Worm (Caenorhabditis elegans) whole organism, L1 larva: ENCODE results near the gene mdl-1.

Experiments used
- C34B4.2 ChIP-seq: sonication (generic microtip); optimal IDR thresholded peaks from 2 replicates; lab custom pipeline; 2017; ENCODE audit warnings: mild to moderate bottlenecking, missing genetic modification characterization, missing compliant biosample characterization
- alr-1 ChIP-seq: fragments of 200-800 bp; sonication (Bioruptor generic); optimal IDR thresholded peaks from 2 replicates; lab custom pipeline; 2018; ENCODE audit warnings: borderline replicate concordance, mild to moderate bottlenecking, missing genetic modification characterization, missing compliant biosample characterization
- ceh-82 ChIP-seq, 3 experiments: fragments of 150-350 bp in 1 of 3; sonication (generic microtip) in 2 of 3; optimal IDR thresholded peaks; 2 replicates each; lab custom pipeline; 2014 to 2017; ENCODE audit warnings: missing biosample characterization in 3 of 3, missing genetic modification characterization in 3 of 3
- egl-13 ChIP-seq: sonication (generic microtip); optimal IDR thresholded peaks from 2 replicates; lab custom pipeline; 2016; ENCODE audit warnings: missing genotype, missing genetic modification reagents, missing genetic modification characterization, missing compliant biosample characterization
- lin-15B ChIP-seq: fragments of 150-350 bp; sonication (generic microtip); optimal IDR thresholded peaks from 3 replicates; lab custom pipeline; 2014; ENCODE audit warnings: missing biosample characterization, missing genetic modification characterization
- lin-39 ChIP-seq: fragments of 150-350 bp; optimal IDR thresholded peaks from 2 replicates; lab custom pipeline; 2014; ENCODE audit warnings: missing biosample characterization, missing genetic modification reagents, missing genetic modification characterization
- lsy-2 ChIP-seq, 2 experiments: fragments of 150-350 bp; optimal IDR thresholded peaks; 2 replicates each; lab custom pipeline; 2014; ENCODE audit warnings: missing biosample characterization in 2 of 2, missing genetic modification characterization in 2 of 2
- mdl-1 ChIP-seq, 2 experiments: fragments of 150-350 bp; optimal IDR thresholded peaks; 2 replicates each; lab custom pipeline; 2014 to 2017; ENCODE audit warnings: missing biosample characterization in 2 of 2, missing genetic modification characterization in 2 of 2, inconsistent platforms in 1 of 2
- nhr-11 ChIP-seq: fragments of 150-350 bp; optimal IDR thresholded peaks from 2 replicates; lab custom pipeline; 2014; ENCODE audit warnings: missing biosample characterization, missing genetic modification characterization
- nhr-12 ChIP-seq: sonication (generic microtip); optimal IDR thresholded peaks from 2 replicates; lab custom pipeline; 2017; ENCODE audit warnings: missing biosample characterization, missing genetic modification characterization
- nhr-28 ChIP-seq: fragments of 150-350 bp; optimal IDR thresholded peaks from 2 replicates; lab custom pipeline; 2014; ENCODE audit warnings: missing biosample characterization, missing genetic modification characterization
- pqm-1 ChIP-seq: sonication (generic microtip); optimal IDR thresholded peaks from 3 replicates; lab custom pipeline; 2017; ENCODE audit warnings: missing biosample characterization, missing genetic modification characterization
- snpc-4 ChIP-seq: fragments of 150-350 bp; optimal IDR thresholded peaks from 2 replicates; lab custom pipeline; 2014; ENCODE audit warnings: missing biosample characterization, missing genetic modification characterization

DNA sequence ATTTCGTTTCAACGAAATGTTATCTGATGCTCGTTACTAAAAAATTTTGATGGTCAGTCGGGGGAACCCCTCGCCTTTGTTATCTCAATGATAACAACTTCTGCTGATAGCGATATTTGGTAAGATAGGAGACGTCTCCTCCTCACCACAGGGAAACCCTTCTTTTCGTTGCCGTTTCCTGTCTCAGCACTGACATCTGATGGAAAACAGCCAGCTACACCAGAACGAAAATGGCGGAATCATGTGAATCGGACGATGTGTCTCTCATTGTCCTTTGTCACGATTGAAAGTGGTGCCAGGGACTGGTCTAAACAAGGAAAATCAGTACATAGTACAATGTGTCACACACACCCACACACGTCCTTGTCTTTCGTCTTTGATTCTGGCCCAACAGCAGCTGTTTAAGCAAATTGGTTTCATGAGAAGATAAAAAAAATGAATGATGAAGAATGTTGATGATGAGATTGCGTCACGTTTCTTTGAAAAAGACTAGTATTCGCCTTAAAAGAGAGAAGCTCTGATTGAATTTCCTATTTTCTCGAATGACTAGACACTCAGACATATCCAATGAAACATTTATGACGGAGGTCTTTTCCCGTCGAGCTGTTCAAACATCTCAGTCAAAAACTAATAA is 5.7 kb upstream of the mdl-1 start:
- TF ChIP-seq pqm-1 (no peak), lsy-2 (tag; optimal IDR thresholded peaks at IDR 0.05; lab: Kevin White, UChicago) (peak; percentile 32 to 62), nhr-28 (tag; lab: Kevin White, UChicago) (no peak), C34B4.2 (tag; lab: Kevin White, UChicago) (no peak), snpc-4 (tag; lab: Kevin White, UChicago) (no peak), mdl-1 (tag; optimal IDR thresholded peaks at IDR 0.05; lab: Kevin White, UChicago) (no peak), alr-1 (tag; lab: Kevin White, UChicago) (no peak), lin-15B (no peak), ceh-82 (tag; optimal IDR thresholded peaks at IDR 0.05; lab: Kevin White, UChicago) (no peak), nhr-12 (tag; lab: Kevin White, UChicago) (no peak), lin-39 (tag; lab: Kevin White, UChicago) (no peak), egl-13 (tag; lab: Kevin White, UChicago) (peak; percentile 37), nhr-11 (tag; lab: Kevin White, UChicago) (peak; percentile 31)
